Worm (Caenorhabditis elegans): ENCODE measurements around the gene Y45F10B.9.

ce11 chrIV:13561629-13562028, 36.1 kb downstream of the Y45F10B.9 start, which contains the start of the genes Y45F10B.13 and qui-1:
- TF ChIP-seq aly-2 (tag; optimal IDR thresholded peaks at IDR 0.05) (no peak), ZK546.5 (tag; optimal IDR thresholded peaks at IDR 0.05) (no peak), elt-3 (tag; optimal IDR thresholded peaks at IDR 0.05) (no peak), nhr-77 (tag; optimal IDR thresholded peaks at IDR 0.05) (no peak)
